Fruit fly (Drosophila melanogaster) whole organism, prepupa: Measurements from ENCODE around the gene CG15643.

Experiments
- Blimp-1 ChIP-seq: fragments of 200-800 bp; sonication (Bioruptor generic); optimal IDR thresholded peaks from 3 replicates; lab custom pipeline; 2017; ENCODE audit warnings: missing biosample characterization, missing genetic modification characterization, mild to moderate bottlenecking, moderate library complexity, missing genetic modification reagents
- CG10631 ChIP-seq: fragments of 200-800 bp; sonication (Bioruptor generic); optimal IDR thresholded peaks from 2 replicates; lab custom pipeline; 2016; ENCODE audit warnings: missing biosample characterization, missing genetic modification characterization
- CG11294 ChIP-seq: fragments of 200-800 bp; sonication (Bioruptor generic); IDR thresholded peaks from 2 replicates; pipeline ENCODE4 v1.3.6; 2022; ENCODE audit warnings: missing biosample characterization, missing genetic modification characterization
- CG15336 ChIP-seq: fragments of 200-800 bp; sonication (Bioruptor generic); IDR thresholded peaks from 2 replicates; pipeline ENCODE4 v1.3.6; 2022; ENCODE audit warnings: missing biosample characterization, missing genetic modification characterization
- CG1621 ChIP-seq: fragments of 200-800 bp; sonication (Bioruptor generic); optimal IDR thresholded peaks from 3 replicates; lab custom pipeline; 2018; ENCODE audit warnings: missing biosample characterization, mild to moderate bottlenecking, missing genetic modification characterization
- CG16779 ChIP-seq: fragments of 200-800 bp; sonication (Bioruptor generic); optimal IDR thresholded peaks from 3 replicates; lab custom pipeline; 2017; ENCODE audit warnings: missing biosample characterization, mild to moderate bottlenecking, missing genetic modification characterization
- CG3032 ChIP-seq: fragments of 200-800 bp; optimal IDR thresholded peaks from 2 replicates; lab custom pipeline; 2019; ENCODE audit warnings: missing biosample characterization, mild to moderate bottlenecking, missing genetic modification characterization, moderate library complexity
- CG31627 ChIP-seq: fragments of 200-800 bp; sonication (Bioruptor generic); optimal IDR thresholded peaks from 3 replicates; lab custom pipeline; 2016; ENCODE audit warnings: missing biosample characterization, missing genetic modification characterization
- CG32006 ChIP-seq: fragments of 200-800 bp; sonication (Bioruptor generic); optimal IDR thresholded peaks from 3 replicates; lab custom pipeline; 2017; ENCODE audit warnings: missing biosample characterization, mild to moderate bottlenecking, missing genetic modification characterization
- CG3919 ChIP-seq: fragments of 200-800 bp; sonication (Bioruptor generic); optimal IDR thresholded peaks from 3 replicates; lab custom pipeline; 2016; ENCODE audit warnings: missing biosample characterization, missing genetic modification characterization
- CG6163 ChIP-seq: fragments of 200-800 bp; sonication (Bioruptor generic); IDR thresholded peaks from 3 replicates; pipeline ENCODE4 v1.3.6; 2022; ENCODE audit warnings: missing biosample characterization, missing genetic modification characterization
- CG6276 ChIP-seq: fragments of 200-800 bp; sonication (Bioruptor generic); optimal IDR thresholded peaks from 2 replicates; lab custom pipeline; 2017; ENCODE audit warnings: missing biosample characterization, mild to moderate bottlenecking, missing genetic modification characterization
- CG6792 ChIP-seq: fragments of 200-800 bp; sonication (Bioruptor generic); optimal IDR thresholded peaks from 3 replicates; lab custom pipeline; 2016; ENCODE audit warnings: missing biosample characterization, missing genetic modification characterization
- CG7368 ChIP-seq: fragments of 200-800 bp; sonication (Bioruptor generic); optimal IDR thresholded peaks from 3 replicates; lab custom pipeline; 2016; ENCODE audit warnings: missing biosample characterization, missing genetic modification characterization
- CG9139 ChIP-seq: fragments of 200-800 bp; sonication (Bioruptor generic); optimal IDR thresholded peaks from 3 replicates; lab custom pipeline; 2017; ENCODE audit warnings: missing biosample characterization, mild to moderate bottlenecking, missing genetic modification characterization
- Eip75B ChIP-seq: fragments of 200-800 bp; sonication (Bioruptor generic); optimal IDR thresholded peaks from 3 replicates; lab custom pipeline; 2016; ENCODE audit warnings: missing biosample characterization, missing genetic modification characterization
- Eip78C ChIP-seq: fragments of 200-800 bp; sonication (Bioruptor generic); peaks from one replicate; lab custom pipeline; 2016; ENCODE audit warnings: missing biosample characterization, missing genetic modification characterization
- Eip93F ChIP-seq: fragments of 200-800 bp; sonication (Bioruptor generic); optimal IDR thresholded peaks from 2 replicates; lab custom pipeline; 2016; ENCODE audit warnings: missing biosample characterization, mild to moderate bottlenecking, missing genetic modification characterization
- Ets21C ChIP-seq: fragments of 200-800 bp; sonication (Bioruptor generic); optimal IDR thresholded peaks from 3 replicates; lab custom pipeline; 2016; ENCODE audit warnings: missing biosample characterization, missing genetic modification characterization
- Ets96B ChIP-seq: fragments of 200-800 bp; optimal IDR thresholded peaks from 2 replicates; lab custom pipeline; 2019; ENCODE audit warnings: missing biosample characterization, mild to moderate bottlenecking, missing genetic modification characterization, moderate library complexity
- Gug ChIP-seq: fragments of 200-800 bp; sonication (Bioruptor generic); IDR thresholded peaks from 2 replicates; pipeline ENCODE4 v1.3.6; 2022; ENCODE audit warnings: missing biosample characterization, missing genetic modification characterization
- Hr38 ChIP-seq: sonication (Bioruptor generic); optimal IDR thresholded peaks from 2 replicates; lab custom pipeline; 2016; ENCODE audit warnings: missing biosample characterization, missing genetic modification characterization
- Hr39 ChIP-seq: fragments of 200-800 bp; sonication (Bioruptor generic); optimal IDR thresholded peaks from 2 replicates; lab custom pipeline; 2016; ENCODE audit warnings: missing biosample characterization, missing genetic modification characterization
- Met ChIP-seq: fragments of 200-800 bp; sonication (Bioruptor generic); optimal IDR thresholded peaks from 3 replicates; lab custom pipeline; 2016; ENCODE audit warnings: missing biosample characterization, missing genetic modification characterization
- OdsH ChIP-seq: fragments of 200-800 bp; sonication (Bioruptor generic); optimal IDR thresholded peaks from 3 replicates; lab custom pipeline; 2016; ENCODE audit warnings: missing biosample characterization, missing genetic modification characterization
- Smox ChIP-seq: fragments of 200-800 bp; sonication (Bioruptor generic); optimal IDR thresholded peaks from 3 replicates; lab custom pipeline; 2016; ENCODE audit warnings: missing biosample characterization, missing genetic modification characterization
- Sox102F ChIP-seq: fragments of 200-800 bp; sonication (Bioruptor generic); optimal IDR thresholded peaks from 2 replicates; lab custom pipeline; 2016; ENCODE audit warnings: missing biosample characterization, mild to moderate bottlenecking, missing genetic modification characterization
- Sox14 ChIP-seq: fragments of 200-800 bp; sonication (Bioruptor generic); optimal IDR thresholded peaks from 3 replicates; lab custom pipeline; 2016; ENCODE audit warnings: missing biosample characterization, missing genetic modification characterization
- Sox15 ChIP-seq: fragments of 200-800 bp; sonication (Bioruptor generic); optimal IDR thresholded peaks from 3 replicates; lab custom pipeline; 2016; ENCODE audit warnings: missing biosample characterization, missing genetic modification characterization
- achi ChIP-seq: fragments of 200-800 bp; sonication (Bioruptor generic); optimal IDR thresholded peaks from 3 replicates; lab custom pipeline; 2016; ENCODE audit warnings: missing biosample characterization, missing genetic modification characterization
- acj6 ChIP-seq: fragments of 200-800 bp; sonication (Bioruptor generic); optimal IDR thresholded peaks from 3 replicates; lab custom pipeline; 2016; ENCODE audit warnings: missing biosample characterization, missing genetic modification characterization
- cyc ChIP-seq: fragments of 200-800 bp; sonication (Bioruptor generic); optimal IDR thresholded peaks from 3 replicates; lab custom pipeline; 2016; ENCODE audit warnings: missing biosample characterization, missing genetic modification characterization
- dsx ChIP-seq: fragments of 200-800 bp; optimal IDR thresholded peaks from 3 replicates; lab custom pipeline; 2019; ENCODE audit warnings: missing biosample characterization, mild to moderate bottlenecking, missing genetic modification characterization, moderate library complexity; ENCODE audit not compliant: poor library complexity, severe bottlenecking
- eg ChIP-seq: fragments of 200-800 bp; sonication (Bioruptor generic); IDR thresholded peaks from 3 replicates; pipeline ENCODE4 v1.3.6; 2022; ENCODE audit warnings: missing biosample characterization, missing genetic modification characterization
- esn ChIP-seq: fragments of 200-800 bp; sonication (Bioruptor generic); optimal IDR thresholded peaks from 2 replicates; lab custom pipeline; 2016; ENCODE audit warnings: missing biosample characterization, mild to moderate bottlenecking, missing genetic modification characterization, moderate library complexity
- fkh ChIP-seq: fragments of 200-800 bp; sonication (Bioruptor generic); optimal IDR thresholded peaks from 3 replicates; lab custom pipeline; 2017; ENCODE audit warnings: missing biosample characterization, mild to moderate bottlenecking, missing genetic modification characterization, moderate library complexity
- lz ChIP-seq: fragments of 200-800 bp; sonication (Bioruptor generic); optimal IDR thresholded peaks from 3 replicates; lab custom pipeline; 2016; ENCODE audit warnings: missing biosample characterization, missing genetic modification characterization
- net ChIP-seq: fragments of 200-800 bp; sonication (Bioruptor generic); optimal IDR thresholded peaks from 3 replicates; lab custom pipeline; 2016; ENCODE audit warnings: missing biosample characterization, missing genetic modification characterization
- pdm3 ChIP-seq: fragments of 200-800 bp; sonication (Bioruptor generic); optimal IDR thresholded peaks from 3 replicates; lab custom pipeline; 2016; ENCODE audit warnings: missing biosample characterization, missing genetic modification characterization
- salr ChIP-seq, 2 experiments: fragments of 200-800 bp; sonication (Bioruptor generic); optimal IDR thresholded peaks; 3 replicates each; lab custom pipeline; 2016 to 2018; ENCODE audit warnings: missing biosample characterization in 2 of 2, missing genetic modification characterization in 2 of 2, mild to moderate bottlenecking in 1 of 2
- spab ChIP-seq: fragments of 200-800 bp; sonication (Bioruptor generic); optimal IDR thresholded peaks from 2 replicates; lab custom pipeline; 2017; ENCODE audit warnings: missing biosample characterization, mild to moderate bottlenecking, missing genetic modification characterization, missing genetic modification reagents
- ss ChIP-seq, 2 experiments: fragments of 200-800 bp; sonication (Bioruptor generic); optimal IDR thresholded peaks; 2 replicates in 1 of 2; 3 replicates in 1 of 2; lab custom pipeline; 2017 to 2018; ENCODE audit warnings: mild to moderate bottlenecking in 2 of 2, missing biosample characterization in 2 of 2, missing genetic modification characterization in 2 of 2, moderate library complexity in 1 of 2
- svp ChIP-seq: fragments of 200-800 bp; sonication (Bioruptor generic); peaks from one replicate; lab custom pipeline; 2016; ENCODE audit warnings: missing biosample characterization, missing genetic modification characterization

The CG15643 gene

dm6 chrX:15599697-15600096 is 27.7 kb upstream of the CG15643 start (continued):
- TF ChIP-seq dsx (no peak), Eip78C (peak; percentile 79), Gug (GFP tag; lab: Robert Waterston, UW) (no peak; the same call in 1 of the 2 replicates), CG31627 (GFP tag; lab: Kevin White, UChicago) (peak; percentile 2), acj6 (GFP tag; lab: Kevin White, UChicago) (peak; percentile 17), CG9139 (GFP tag; lab: Kevin White, UChicago) (no peak), Sox14 (GFP tag; lab: Kevin White, UChicago) (no peak), OdsH (GFP tag; lab: Kevin White, UChicago) (peak; percentile 36), CG3919 (peak; percentile 25), Ets96B (tag; lab: Kevin White, UChicago) (no peak), salr (GFP tag; optimal IDR thresholded peaks at IDR 0.05; lab: Kevin White, UChicago) (no peak), CG32006 (GFP tag; lab: Kevin White, UChicago) (peak; percentile 56), Hr39 (GFP tag; lab: Kevin White, UChicago) (peak; percentile 35), esn (GFP tag; lab: Kevin White, UChicago) (peak; percentile 14)

DNA sequence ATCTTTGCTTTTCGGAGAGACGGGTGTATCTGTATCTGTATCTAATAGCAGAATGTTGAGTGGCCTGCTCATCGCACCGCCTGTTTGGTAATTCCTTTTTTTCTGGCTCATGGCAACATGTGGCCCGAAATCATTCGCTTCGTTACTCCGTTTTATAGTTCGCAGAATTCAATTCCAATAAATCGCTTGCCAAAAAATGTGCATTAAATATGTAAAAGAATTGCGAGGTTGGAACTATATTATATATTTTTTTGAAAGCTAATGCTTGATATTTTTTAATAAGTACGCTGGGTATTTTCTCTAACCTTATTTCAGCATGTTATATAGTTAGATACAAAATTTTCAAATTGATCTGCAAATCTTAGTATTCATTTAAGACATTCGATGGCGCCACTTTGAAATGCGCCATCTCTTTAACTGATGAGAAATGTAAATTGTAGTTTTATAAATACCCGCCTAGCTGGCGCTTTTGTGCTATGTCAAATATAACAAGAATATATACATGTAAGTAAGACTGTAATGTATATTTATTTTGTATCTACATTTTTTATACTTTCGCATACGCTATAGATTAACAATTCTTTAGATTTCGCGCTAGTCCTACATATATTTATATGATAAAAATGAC is 22.4 kb upstream of the CG15643 start:
- TF ChIP-seq lz (GFP tag; lab: Kevin White, UChicago) (peak; percentile 19), CG7368 (GFP tag; lab: Kevin White, UChicago) (no peak), Ets21C (GFP tag; lab: Kevin White, UChicago) (no peak), acj6 (GFP tag; lab: Kevin White, UChicago) (no peak), eg (GFP tag; lab: Robert Waterston, UW) (no peak), ss (GFP tag; optimal IDR thresholded peaks at IDR 0.05; lab: Kevin White, UChicago) (peak in 1 of 2 experiments; percentile 6), net (no peak), CG10631 (GFP tag; lab: Kevin White, UChicago) (no peak), CG16779 (tag; lab: Kevin White, UChicago) (no peak), CG6276 (GFP tag; lab: Kevin White, UChicago) (no peak), Smox (GFP tag; lab: Kevin White, UChicago) (peak; percentile 13), pdm3 (GFP tag; lab: Kevin White, UChicago) (no peak), spab (GFP tag; lab: Kevin White, UChicago) (no peak), achi (GFP tag; lab: Kevin White, UChicago) (no peak), svp (peak; percentile 38), CG6792 (GFP tag; lab: Kevin White, UChicago) (no peak), CG6163 (GFP tag; lab: Robert Waterston, UW) (0 out of 3 replicates have a peak, but pooled peaks have one; percentile 12), Eip75B (GFP tag; lab: Kevin White, UChicago) (no peak), Blimp-1 (GFP tag; lab: Kevin White, UChicago) (no peak), Hr39 (GFP tag; lab: Kevin White, UChicago) (peak; percentile 55), CG3919 (no peak), fkh (GFP tag; lab: Kevin White, UChicago) (no peak), CG3032 (tag; lab: Kevin White, UChicago) (no peak), Eip78C (peak; percentile 53), Sox15 (GFP tag; lab: Kevin White, UChicago) (no peak), Sox102F (GFP tag; lab: Kevin White, UChicago) (no peak), Eip93F (no peak), CG31627 (GFP tag; lab: Kevin White, UChicago) (peak; percentile 49), CG9139 (GFP tag; lab: Kevin White, UChicago) (no peak), cyc (peak; percentile 41), Met (GFP tag; lab: Kevin White, UChicago) (peak; percentile 19), CG11294 (GFP tag; lab: Robert Waterston, UW) (no peak), CG1621 (no peak), CG15336 (no peak; the same call in 1 of the 2 replicates), Hr38 (no peak)
